Worm (Caenorhabditis elegans) whole organism, young adult: ENCODE data around the gene str-243.

Experiments used
- F23B12.7 ChIP-seq: sonication (generic microtip); optimal IDR thresholded peaks from 2 replicates; lab custom pipeline; 2017; ENCODE audit warnings: missing genetic modification characterization, mild to moderate bottlenecking, missing compliant biosample characterization, antibody characterized with exemption, moderate library complexity; ENCODE audit not compliant: insufficient read depth
- Y56A3A.18 ChIP-seq: fragments of 200-800 bp; sonication (Bioruptor generic); IDR thresholded peaks from 2 replicates; pipeline ENCODE4 v1.3.6; 2022; ENCODE audit warnings: missing genetic modification reagents, missing genetic modification characterization, missing compliant biosample characterization
- Y95B8A.8 ChIP-seq: fragments of 200-800 bp; sonication (Bioruptor generic); IDR thresholded peaks from 2 replicates; pipeline ENCODE4 v1.3.6; 2022; ENCODE audit warnings: missing genetic modification reagents, missing genetic modification characterization, missing compliant biosample characterization
- ama-1 ChIP-seq, 3 experiments: fragments of 150-350 bp in 1 of 3; sonication (generic microtip) in 2 of 3; optimal IDR thresholded peaks; 2 replicates each; lab custom pipeline; 2014 to 2018; ENCODE audit warnings: missing biosample characterization in 2 of 3, missing genetic modification characterization in 2 of 3, missing genetic modification reagents in 2 of 3
- aptf-2 ChIP-seq: fragments of 200-800 bp; sonication (Bioruptor generic); conservative IDR thresholded peaks from 2 replicates; pipeline ENCODE4 v1.3.6; 2022; ENCODE audit warnings: missing genetic modification reagents, missing genetic modification characterization, missing compliant biosample characterization
- attf-3 ChIP-seq: fragments of 200-800 bp; sonication (Bioruptor generic); conservative IDR thresholded peaks from 2 replicates; pipeline ENCODE4 v1.3.6; 2022; ENCODE audit warnings: missing genetic modification reagents, missing genetic modification characterization, missing compliant biosample characterization
- attf-5 ChIP-seq: fragments of 200-800 bp; sonication (Bioruptor generic); optimal IDR thresholded peaks from 2 replicates; lab custom pipeline; 2018; ENCODE audit warnings: mild to moderate bottlenecking, missing genetic modification characterization, missing compliant biosample characterization
- bed-1 ChIP-seq: fragments of 200-800 bp; sonication (Bioruptor generic); IDR thresholded peaks from 2 replicates; pipeline ENCODE4 v1.3.6; 2022; ENCODE audit warnings: missing genetic modification reagents, missing genetic modification characterization, missing compliant biosample characterization
- ceh-100 ChIP-seq: fragments of 200-800 bp; sonication (Bioruptor generic); IDR thresholded peaks from 2 replicates; pipeline ENCODE4 v1.3.6; 2022; ENCODE audit warnings: missing genetic modification reagents, missing genetic modification characterization, missing compliant biosample characterization
- ceh-27 ChIP-seq: fragments of 200-800 bp; sonication (Bioruptor generic); optimal IDR thresholded peaks from 2 replicates; lab custom pipeline; 2018; ENCODE audit warnings: mild to moderate bottlenecking, missing genetic modification characterization, moderate library complexity, missing compliant biosample characterization
- ceh-40 ChIP-seq: fragments of 200-800 bp; sonication (Bioruptor generic); IDR thresholded peaks from 2 replicates; pipeline ENCODE4 v1.3.6; 2022; ENCODE audit warnings: missing genetic modification characterization, missing compliant biosample characterization
- dpl-1 ChIP-seq: fragments of 150-350 bp; optimal IDR thresholded peaks from 2 replicates; lab custom pipeline; 2014; ENCODE audit warnings: missing biosample characterization, missing genetic modification reagents, missing genetic modification characterization
- fkh-3 ChIP-seq: sonication (generic microtip); optimal IDR thresholded peaks from 2 replicates; lab custom pipeline; 2016; ENCODE audit warnings: mild to moderate bottlenecking, missing genetic modification characterization, missing compliant biosample characterization
- hmg-1.2 ChIP-seq: fragments of 200-800 bp; sonication (Bioruptor generic); IDR thresholded peaks from 2 replicates; pipeline ENCODE4 v1.3.6; 2022; ENCODE audit warnings: missing genetic modification reagents, missing genetic modification characterization, missing compliant biosample characterization
- hsf-1 ChIP-seq: fragments of 200-800 bp; sonication (Bioruptor generic); IDR thresholded peaks from 2 replicates; pipeline ENCODE4 v1.3.6; 2022; ENCODE audit warnings: missing genetic modification reagents, missing genetic modification characterization, missing compliant biosample characterization
- lsl-1 ChIP-seq: fragments of 200-800 bp; sonication (Bioruptor generic); optimal IDR thresholded peaks from 2 replicates; lab custom pipeline; 2018; ENCODE audit warnings: mild to moderate bottlenecking, missing genetic modification characterization, moderate library complexity, missing compliant biosample characterization
- mes-4 ChIP-seq: sonication (generic microtip); optimal IDR thresholded peaks from 2 replicates; lab custom pipeline; 2016; ENCODE audit warnings: missing genotype, missing genetic modification characterization, missing compliant biosample characterization
- nfya-1 ChIP-seq: sonication (generic microtip); optimal IDR thresholded peaks from 2 replicates; lab custom pipeline; 2017; ENCODE audit warnings: antibody characterized with exemption, missing compliant biosample characterization, missing genetic modification characterization, borderline replicate concordance; ENCODE audit not compliant: insufficient read depth
- nhr-120 ChIP-seq: fragments of 200-800 bp; sonication (Bioruptor generic); IDR thresholded peaks from 2 replicates; pipeline ENCODE4 v1.3.6; 2022; ENCODE audit warnings: missing genetic modification characterization, missing compliant biosample characterization
- pbrm-1 ChIP-seq: fragments of 200-800 bp; sonication (Bioruptor generic); IDR thresholded peaks from 2 replicates; pipeline ENCODE4 v1.3.6; 2022; ENCODE audit warnings: missing genetic modification reagents, missing genetic modification characterization, missing compliant biosample characterization
- repo-1 ChIP-seq: sonication (generic microtip); optimal IDR thresholded peaks from 2 replicates; lab custom pipeline; 2017; ENCODE audit warnings: mild to moderate bottlenecking, missing genetic modification characterization, missing compliant biosample characterization
- rpc-1 ChIP-seq, 2 experiments: fragments of 150-350 bp in 1 of 2; sonication (generic microtip) in 1 of 2; optimal IDR thresholded peaks; 2 replicates each; lab custom pipeline; 2014 to 2018; ENCODE audit warnings: missing biosample characterization in 1 of 2, missing genetic modification characterization in 1 of 2, missing genetic modification reagents in 1 of 2, missing genotype in 1 of 2
- sdz-38 ChIP-seq: sonication (generic microtip); optimal IDR thresholded peaks from 2 replicates; lab custom pipeline; 2016; ENCODE audit warnings: missing genotype, missing genetic modification characterization, missing compliant biosample characterization
- snpc-1.1 ChIP-seq: sonication (generic microtip); optimal IDR thresholded peaks from 2 replicates; lab custom pipeline; 2017; ENCODE audit warnings: missing genetic modification characterization, mild to moderate bottlenecking, missing compliant biosample characterization, antibody characterized with exemption, moderate library complexity, missing genotype, missing genetic modification reagents; ENCODE audit not compliant: insufficient read depth
- snpc-1.3 ChIP-seq: sonication (generic microtip); optimal IDR thresholded peaks from 2 replicates; lab custom pipeline; 2017; ENCODE audit warnings: missing genetic modification characterization, mild to moderate bottlenecking, missing compliant biosample characterization, antibody characterized with exemption, moderate library complexity, missing genotype, missing genetic modification reagents; ENCODE audit not compliant: insufficient read depth
- snpc-4 ChIP-seq, 5 experiments: fragments of 150-350 bp in 1 of 5; sonication (generic microtip) in 4 of 5; optimal IDR thresholded peaks; 2 replicates each; lab custom pipeline; 2014 to 2018; ENCODE audit warnings: missing genetic modification characterization in 5 of 5, missing biosample characterization in 3 of 5, antibody characterized with exemption in 2 of 5, mild to moderate bottlenecking in 2 of 5, missing compliant biosample characterization in 2 of 5, missing genotype in 2 of 5, moderate library complexity in 2 of 5, missing genetic modification reagents in 1 of 5
- somi-1 ChIP-seq: fragments of 200-800 bp; sonication (Bioruptor generic); optimal IDR thresholded peaks from 2 replicates; lab custom pipeline; 2018; ENCODE audit warnings: mild to moderate bottlenecking, missing genetic modification characterization, missing compliant biosample characterization
- tbp1 ChIP-seq: fragments of 200-800 bp; sonication (Bioruptor generic); optimal IDR thresholded peaks from 2 replicates; lab custom pipeline; 2018; ENCODE audit warnings: mild to moderate bottlenecking, missing genetic modification characterization, missing compliant biosample characterization
- tlf-1 ChIP-seq: fragments of 200-800 bp; sonication (Bioruptor generic); optimal IDR thresholded peaks from 2 replicates; lab custom pipeline; 2018; ENCODE audit warnings: mild to moderate bottlenecking, missing genetic modification characterization, missing compliant biosample characterization
- unc-62 ChIP-seq: fragments of 150-350 bp; optimal IDR thresholded peaks from 2 replicates; lab custom pipeline; 2014; ENCODE audit warnings: missing biosample characterization, missing genetic modification reagents, missing genetic modification characterization
- ztf-18 ChIP-seq: sonication (generic microtip); optimal IDR thresholded peaks from 2 replicates; lab custom pipeline; 2016; ENCODE audit warnings: missing genotype, mild to moderate bottlenecking, missing genetic modification characterization, missing compliant biosample characterization
- ztf-22 ChIP-seq: fragments of 200-800 bp; sonication (Bioruptor generic); optimal IDR thresholded peaks from 2 replicates; lab custom pipeline; 2018; ENCODE audit warnings: mild to moderate bottlenecking, missing genetic modification characterization, moderate library complexity, missing compliant biosample characterization
- ztf-6 ChIP-seq: fragments of 200-800 bp; sonication (Bioruptor generic); IDR thresholded peaks from 2 replicates; pipeline ENCODE4 v1.3.6; 2022; ENCODE audit warnings: missing genetic modification reagents, missing genetic modification characterization, missing compliant biosample characterization

The str-243 gene

DNA sequence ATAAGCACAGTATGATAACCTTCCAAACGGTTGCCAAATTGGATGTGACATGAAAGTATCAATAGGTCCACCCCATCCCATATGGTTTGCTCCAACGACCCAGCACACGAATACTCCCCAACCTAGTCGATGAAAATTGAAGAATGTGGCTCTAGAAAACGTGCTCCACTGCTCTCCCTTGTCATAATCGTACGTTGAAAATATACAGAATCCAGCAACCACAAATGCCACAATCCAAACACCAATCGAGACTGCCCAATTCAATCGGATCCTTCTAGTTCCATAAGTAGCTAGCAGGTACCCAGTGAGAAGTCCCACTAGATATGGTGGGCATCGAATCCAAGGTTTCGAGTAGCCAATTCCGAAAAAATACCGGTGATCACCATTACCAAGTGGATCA is 16.3 kb downstream of the str-243 start:
- TF ChIP-seq nhr-120 (GFP tag; lab: Robert Waterston, UW) (no peak), attf-5 (GFP tag; lab: Kevin White, UChicago) (no peak), snpc-1.3 (tag; lab: Kevin White, UChicago) (no peak), lsl-1 (GFP tag; lab: Kevin White, UChicago) (no peak), ama-1 (optimal IDR thresholded peaks at IDR 0.05; lab: Kevin White, UChicago) (no peak), ama-1 (GFP tag; optimal IDR thresholded peaks at IDR 0.05; lab: Kevin White, UChicago) (no peak)

- TF ChIP-seq Y95B8A.8 (GFP tag; lab: Robert Waterston, UW) (no peak), ztf-6 (GFP tag; lab: Robert Waterston, UW) (no peak)
These were observed 17.7 kb downstream of the str-243 start for ce11 chrV:1540249-1540648.

ce11 chrV:1541786-1542185 is 19.2 kb downstream of the str-243 start, which contains the start of gene oac-31:
Gene oac-31 (minus strand): TSS chrV:1541886.
- TF ChIP-seq fkh-3 (tag; lab: Kevin White, UChicago) (no peak), ztf-18 (tag; lab: Kevin White, UChicago) (no peak), ceh-27 (GFP tag; lab: Kevin White, UChicago) (no peak), hmg-1.2 (no peak)

ce11 chrV:1545694-1546093 is 23.1 kb downstream of the str-243 start, which contains the start of gene oac-32:
Gene oac-32 (minus strand): TSS chrV:1545783.
- TF ChIP-seq attf-3: no peak
- no peak for TF ChIP-seq mes-4 (tag; lab: Kevin White, UChicago)
- no peak for TF ChIP-seq hsf-1 (GFP tag; lab: Robert Waterston, UW)
- TF ChIP-seq unc-62 (GFP tag; lab: Kevin White, UChicago): no peak
- TF ChIP-seq ceh-40: no peak
- no peak for TF ChIP-seq dpl-1 (GFP tag; lab: Kevin White, UChicago)
- TF ChIP-seq nfya-1 (tag; lab: Kevin White, UChicago): no peak
- TF ChIP-seq aptf-2 (GFP tag; lab: Robert Waterston, UW): no peak
- TF ChIP-seq Y56A3A.18 (GFP tag; lab: Robert Waterston, UW): no peak
- TF ChIP-seq rpc-1 (optimal IDR thresholded peaks at IDR 0.05; lab: Kevin White, UChicago): no peak
- no peak for TF ChIP-seq rpc-1 (tag; optimal IDR thresholded peaks at IDR 0.05; lab: Kevin White, UChicago)
- no peak for TF ChIP-seq pbrm-1
- no peak for TF ChIP-seq tbp1 (GFP tag; lab: Kevin White, UChicago)
- no peak for TF ChIP-seq tlf-1

- no peak for TF ChIP-seq ceh-100 (GFP tag; lab: Robert Waterston, UW)
- TF ChIP-seq ztf-22 (GFP tag; lab: Kevin White, UChicago): no peak
- no peak for TF ChIP-seq repo-1 (tag; lab: Kevin White, UChicago)
- no peak for TF ChIP-seq somi-1 (GFP tag; lab: Kevin White, UChicago)
- no peak for TF ChIP-seq bed-1 (GFP tag; lab: Robert Waterston, UW)
- no peak for TF ChIP-seq mes-4 (tag; lab: Kevin White, UChicago)
- no peak for TF ChIP-seq sdz-38
- TF ChIP-seq fkh-3 (tag; lab: Kevin White, UChicago): no peak
These were observed 25.3 kb downstream of the str-243 start, which contains the start of gene F52F10.2 for ce11 chrV:1547843-1548242. Gene F52F10.2 (plus strand): TSS chrV:1548143.

DNA sequence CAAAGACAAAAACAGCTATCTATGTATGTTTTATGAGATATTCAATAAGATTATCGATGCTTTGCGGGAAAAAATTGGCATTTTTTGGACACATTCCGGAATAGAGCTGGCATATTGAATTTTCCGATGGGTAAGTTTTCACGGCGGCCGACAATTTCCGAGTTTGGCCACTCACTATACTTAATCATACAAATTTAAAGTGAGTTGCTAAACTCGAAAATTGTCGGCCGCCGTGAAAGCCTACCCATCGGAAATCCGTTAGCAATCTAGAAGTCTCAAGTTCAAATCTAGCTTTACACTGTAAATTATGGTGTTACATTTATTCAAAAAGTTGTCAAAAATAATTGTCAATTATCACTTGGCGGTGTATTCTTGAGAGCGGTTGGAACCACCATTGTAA is 28.1 kb downstream of the str-243 start:
- TF ChIP-seq snpc-1.1 (peak; percentile 41), snpc-4 (GFP tag; optimal IDR thresholded peaks at IDR 0.05; lab: Kevin White, UChicago) (no peak), snpc-4 (tag; optimal IDR thresholded peaks at IDR 0.05; lab: Kevin White, UChicago) (peak in 3 of 4 experiments; percentile 37 to 87 (median 84)), F23B12.7 (tag; lab: Kevin White, UChicago) (no peak)
- TF ChIP-seq, all 124 proteins: peak for 2
